Worm (Caenorhabditis elegans) whole organism, L1 larva: Measurements from ENCODE around the gene szy-20.

ENCODE experiments used
- blmp-1 ChIP-seq: fragments of 150-350 bp; optimal IDR thresholded peaks from 2 replicates; lab custom pipeline; 2014; ENCODE audit warnings: missing biosample characterization, missing genetic modification characterization
- lin-14 ChIP-seq: fragments of 200-800 bp; sonication (Bioruptor generic); optimal IDR thresholded peaks from 2 replicates; lab custom pipeline; 2018; ENCODE audit warnings: mild to moderate bottlenecking, missing genetic modification characterization, moderate library complexity, missing compliant biosample characterization
- zip-4 ChIP-seq: fragments of 200-800 bp; sonication (Bioruptor generic); optimal IDR thresholded peaks from 2 replicates; lab custom pipeline; 2018; ENCODE audit warnings: mild to moderate bottlenecking, missing genetic modification characterization, moderate library complexity, missing compliant biosample characterization

DNA sequence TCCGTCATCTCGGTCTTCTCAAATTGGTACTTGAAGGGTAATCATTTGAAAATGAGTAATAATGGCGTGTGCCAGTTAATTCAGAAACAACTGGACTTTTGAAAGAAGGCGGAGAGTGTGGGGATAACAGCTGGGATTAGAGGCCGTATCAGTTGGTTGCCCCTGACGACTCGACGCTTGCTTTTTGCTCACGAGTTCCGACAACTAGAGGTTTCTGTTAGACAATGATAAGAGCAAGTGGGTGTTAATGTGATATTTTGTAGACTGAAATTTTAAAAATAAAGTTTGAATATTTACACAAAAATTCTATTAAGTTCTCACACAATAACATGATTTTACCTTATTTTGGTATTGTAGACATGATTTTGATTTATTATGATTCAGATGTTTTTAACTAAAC, 35.9 kb upstream of the szy-20 start, which contains the start of gene F44G4.7:
- no peak for TF ChIP-seq blmp-1 (tag; lab: Kevin White, UChicago)
- no peak for TF ChIP-seq lin-14
- TF ChIP-seq zip-4 (GFP tag; lab: Kevin White, UChicago) = no peak
